Worm (Caenorhabditis elegans): ENCODE data around the gene dpy-27.
A peak's percentile ranks its signal among the peaks of the same experiment; 100 is the strongest.

The dpy-27 gene

ce11 chrIII:3798416-3798815 lies 21.1 kb downstream of the dpy-27 start:
- TF ChIP-seq lin-13 (GFP tag; optimal IDR thresholded peaks at IDR 0.05) (peak; percentile 23), sma-9 (GFP tag; optimal IDR thresholded peaks at IDR 0.05) (no peak), sma-9 (tag; optimal IDR thresholded peaks at IDR 0.05) (no peak)

DNA sequence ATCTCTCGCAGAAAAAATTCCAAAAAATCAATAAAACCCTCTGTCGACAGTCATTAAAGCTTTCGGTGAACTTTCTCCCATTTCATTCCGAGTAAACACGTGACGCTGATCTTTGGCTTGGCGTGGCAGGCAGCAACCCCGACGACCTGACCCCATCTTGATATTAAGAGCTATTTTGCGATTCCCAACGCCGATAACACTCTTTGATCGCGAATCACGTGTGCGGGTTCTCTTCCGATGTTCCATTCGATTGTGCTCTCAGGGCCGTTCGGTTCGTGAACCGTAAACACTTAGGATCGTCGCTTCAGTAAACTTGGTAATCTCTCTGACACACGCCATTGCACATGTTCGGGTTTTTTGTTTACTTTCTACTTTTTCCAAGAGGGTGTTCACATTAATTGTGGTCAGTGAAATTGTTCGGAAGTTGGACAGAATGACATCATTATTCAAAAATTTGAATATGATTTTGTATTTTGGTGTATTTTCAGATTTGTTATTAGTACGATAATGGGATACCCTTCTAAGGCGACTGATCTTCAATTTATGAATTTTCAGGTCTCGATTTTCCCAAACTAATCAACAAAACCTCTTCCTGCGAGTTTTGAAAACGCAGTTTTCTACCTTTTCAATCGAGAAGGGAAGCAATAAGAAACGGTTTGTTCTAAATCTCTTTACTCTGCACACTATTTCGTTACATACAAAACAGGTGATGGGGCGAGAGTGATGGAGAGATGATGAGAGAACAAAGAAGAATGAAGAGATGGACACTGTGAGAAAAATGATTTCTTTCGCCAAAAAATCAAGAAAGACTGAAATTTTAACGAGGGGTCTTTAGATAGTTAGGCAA lies 22.1 kb downstream of the dpy-27 start:
- no peak for TF ChIP-seq zag-1 (tag; optimal IDR thresholded peaks at IDR 0.05)
- TF ChIP-seq ztf-11 (tag; optimal IDR thresholded peaks at IDR 0.05), result no peak
- peak; percentile 27 for TF ChIP-seq egl-27 (tag; optimal IDR thresholded peaks at IDR 0.05)
- no peak for TF ChIP-seq nhr-10 (tag; optimal IDR thresholded peaks at IDR 0.05)
- peak; percentile 47 for TF ChIP-seq crh-2 (tag; optimal IDR thresholded peaks at IDR 0.05)
- TF ChIP-seq ztf-1 (GFP tag; conservative IDR thresholded peaks at IDR 0.05), result no peak
- no peak for TF ChIP-seq Y55F3AM.14 (GFP tag; optimal IDR thresholded peaks at IDR 0.05)
- no peak for TF ChIP-seq elt-3 (tag; optimal IDR thresholded peaks at IDR 0.05)
- TF ChIP-seq nhr-237 (tag; optimal IDR thresholded peaks at IDR 0.05), result no peak
- TF ChIP-seq mbf-1 (tag; optimal IDR thresholded peaks at IDR 0.05), result no peak
- peak; percentile 88 for TF ChIP-seq ceh-16 (tag; optimal IDR thresholded peaks at IDR 0.05)
- peak; percentile 0 for TF ChIP-seq lin-13 (GFP tag; optimal IDR thresholded peaks at IDR 0.05)
- TF ChIP-seq nhr-77 (tag; optimal IDR thresholded peaks at IDR 0.05), result no peak
- TF ChIP-seq ceh-82 (tag; optimal IDR thresholded peaks at IDR 0.05), result no peak
- no peak for TF ChIP-seq unc-55 (GFP tag; optimal IDR thresholded peaks at IDR 0.05)
- TF ChIP-seq unc-39 (tag; optimal IDR thresholded peaks at IDR 0.05), result no peak
- TF ChIP-seq peb-1 (tag; optimal IDR thresholded peaks at IDR 0.05), result no peak
- TF ChIP-seq nhr-25 (tag; optimal IDR thresholded peaks at IDR 0.05), result peak; percentile 88
- no peak for TF ChIP-seq unc-62 (GFP tag; optimal IDR thresholded peaks at IDR 0.05)
- TF ChIP-seq fos-1 (tag; optimal IDR thresholded peaks at IDR 0.05), result peak; percentile 31
- peak; percentile 86 for TF ChIP-seq sem-4 (tag; optimal IDR thresholded peaks at IDR 0.05)
- TF ChIP-seq nhr-21 (tag; optimal IDR thresholded peaks at IDR 0.05), result peak; percentile 22
- TF ChIP-seq elt-1 (tag; optimal IDR thresholded peaks at IDR 0.05), result peak; percentile 91
- TF ChIP-seq lin-11 (tag; optimal IDR thresholded peaks at IDR 0.05), result no peak
- peak; percentile 45 for TF ChIP-seq sma-3 (GFP tag; optimal IDR thresholded peaks at IDR 0.05)
- no peak for TF ChIP-seq alr-1 (tag; optimal IDR thresholded peaks at IDR 0.05)
- TF ChIP-seq C34F6.9 (tag; optimal IDR thresholded peaks at IDR 0.05), result no peak
- no peak for TF ChIP-seq snpc-4 (tag; optimal IDR thresholded peaks at IDR 0.05)
- no peak for TF ChIP-seq ZK546.5 (tag; optimal IDR thresholded peaks at IDR 0.05)
- no peak for TF ChIP-seq R02D3.7 (tag; optimal IDR thresholded peaks at IDR 0.05)
- no peak for TF ChIP-seq aly-2 (tag; optimal IDR thresholded peaks at IDR 0.05)
- peak; percentile 18 to 48 for TF ChIP-seq mdl-1 (tag; optimal IDR thresholded peaks at IDR 0.05)
- peak in 1 of 2 experiments; percentile 39 for TF ChIP-seq lsy-2 (tag; optimal IDR thresholded peaks at IDR 0.05)
- peak; percentile 35 for TF ChIP-seq nhr-129 (tag; optimal IDR thresholded peaks at IDR 0.05)
- no peak for TF ChIP-seq gmeb-1 (tag; optimal IDR thresholded peaks at IDR 0.05)
- TF ChIP-seq sma-9 (GFP tag; optimal IDR thresholded peaks at IDR 0.05), result peak; percentile 91
- no peak for TF ChIP-seq sma-9 (tag; optimal IDR thresholded peaks at IDR 0.05)
- no peak for TF ChIP-seq dmd-4 (tag; optimal IDR thresholded peaks at IDR 0.05)
- TF ChIP-seq F13H6.1 (tag; optimal IDR thresholded peaks at IDR 0.05), result peak; percentile 50
- TF ChIP-seq ztf-4 (tag; optimal IDR thresholded peaks at IDR 0.05), result no peak
- TF ChIP-seq nhr-23 (tag; optimal IDR thresholded peaks at IDR 0.05), result peak; percentile 83
- no peak for TF ChIP-seq nhr-11 (tag; optimal IDR thresholded peaks at IDR 0.05)
- no peak for TF ChIP-seq skn-1 (tag; optimal IDR thresholded peaks at IDR 0.05)
- TF ChIP-seq nhr-6 (tag; optimal IDR thresholded peaks at IDR 0.05), result no peak
- peak; percentile 84 for TF ChIP-seq blmp-1 (tag; optimal IDR thresholded peaks at IDR 0.05; ENCODE audit: insufficient read depth)
